Worm (Caenorhabditis elegans) whole organism, late embryonic: ENCODE data around the gene Y61A9LA.10.

Experiments used
- K02D7.2 ChIP-seq: sonication (generic microtip); optimal IDR thresholded peaks from 2 replicates; lab custom pipeline; 2017; ENCODE audit warnings: mild to moderate bottlenecking, missing genetic modification characterization, missing compliant biosample characterization
- K09A11.1 ChIP-seq: sonication (generic microtip); optimal IDR thresholded peaks from 2 replicates; lab custom pipeline; 2017; ENCODE audit warnings: antibody characterized with exemption, mild to moderate bottlenecking, missing genetic modification characterization, missing compliant biosample characterization; ENCODE audit not compliant: insufficient read depth
- T23F11.4 ChIP-seq: fragments of 200-800 bp; sonication (Bioruptor generic); optimal IDR thresholded peaks from 2 replicates; lab custom pipeline; 2018; ENCODE audit warnings: mild to moderate bottlenecking, missing genetic modification characterization, missing compliant biosample characterization
- Y22D7AL.16 ChIP-seq: sonication (generic microtip); optimal IDR thresholded peaks from 2 replicates; lab custom pipeline; 2016; ENCODE audit warnings: missing genetic modification characterization, missing compliant biosample characterization
- ama-1 ChIP-seq: fragments of 150-350 bp; optimal IDR thresholded peaks from 2 replicates; lab custom pipeline; 2014
- ceh-2 ChIP-seq: sonication (generic microtip); optimal IDR thresholded peaks from 2 replicates; lab custom pipeline; 2016; ENCODE audit warnings: missing genotype, missing genetic modification characterization, missing compliant biosample characterization
- dve-1 ChIP-seq: sonication (generic microtip); optimal IDR thresholded peaks from 2 replicates; lab custom pipeline; 2017; ENCODE audit warnings: antibody characterized with exemption, mild to moderate bottlenecking, missing genetic modification characterization, missing compliant biosample characterization
- ets-4 ChIP-seq: sonication (generic microtip); optimal IDR thresholded peaks from 2 replicates; lab custom pipeline; 2016; ENCODE audit warnings: missing genetic modification characterization, missing compliant biosample characterization
- fkh-10 ChIP-seq: fragments of 150-350 bp; optimal IDR thresholded peaks from 2 replicates; lab custom pipeline; 2014; ENCODE audit warnings: missing biosample characterization, missing genetic modification reagents, missing genetic modification characterization
- hlh-8 ChIP-seq: sonication (generic microtip); optimal IDR thresholded peaks from 2 replicates; lab custom pipeline; 2016; ENCODE audit warnings: missing genotype, missing genetic modification characterization, missing compliant biosample characterization
- madf-2 ChIP-seq: sonication (generic microtip); optimal IDR thresholded peaks from 2 replicates; lab custom pipeline; 2017; ENCODE audit warnings: missing genetic modification characterization, missing compliant biosample characterization
- pha-4 ChIP-seq: fragments of 150-350 bp; optimal IDR thresholded peaks from 2 replicates; lab custom pipeline; 2018; ENCODE audit warnings: missing biosample characterization, missing genetic modification reagents, missing genetic modification characterization
- syd-9 ChIP-seq: sonication (generic microtip); optimal IDR thresholded peaks from 2 replicates; lab custom pipeline; 2016; ENCODE audit warnings: mild to moderate bottlenecking, missing genetic modification characterization, moderate library complexity, missing compliant biosample characterization
- unc-55 ChIP-seq: sonication (generic microtip); optimal IDR thresholded peaks from 2 replicates; lab custom pipeline; 2017; ENCODE audit warnings: missing biosample characterization, missing genetic modification reagents, missing genetic modification characterization

ce11 chrV:4575458-4575857 is 40.2 kb downstream of the Y61A9LA.10 start:
- TF ChIP-seq ceh-2 (tag; lab: Kevin White, UChicago) = no peak
- no peak for TF ChIP-seq T23F11.4 (GFP tag; lab: Kevin White, UChicago)
- TF ChIP-seq dve-1 = no peak
- no peak for TF ChIP-seq unc-55 (GFP tag; lab: Kevin White, UChicago)
- no peak for TF ChIP-seq K02D7.2
- no peak for TF ChIP-seq ets-4
- TF ChIP-seq syd-9 (tag; lab: Kevin White, UChicago) = no peak
- TF ChIP-seq K09A11.1 (tag; lab: Kevin White, UChicago) = no peak
- TF ChIP-seq hlh-8 (tag; lab: Kevin White, UChicago) = no peak
- TF ChIP-seq fkh-10 (GFP tag; lab: Kevin White, UChicago) = no peak
- TF ChIP-seq madf-2 = no peak
- TF ChIP-seq Y22D7AL.16 (tag; lab: Kevin White, UChicago) = no peak
- TF ChIP-seq ama-1 (lab: Kevin White, UChicago) = no peak
- TF ChIP-seq pha-4 (tag; lab: Kevin White, UChicago) = no peak
